Fruit fly (Drosophila melanogaster) whole organism, prepupa: Measurements from ENCODE around the gene yip7.

Experiments
- Blimp-1 ChIP-seq: fragments of 200-800 bp; sonication (Bioruptor generic); optimal IDR thresholded peaks from 3 replicates; lab custom pipeline; 2017; ENCODE audit warnings: missing biosample characterization, missing genetic modification characterization, mild to moderate bottlenecking, moderate library complexity, missing genetic modification reagents
- CG10631 ChIP-seq: fragments of 200-800 bp; sonication (Bioruptor generic); optimal IDR thresholded peaks from 2 replicates; lab custom pipeline; 2016; ENCODE audit warnings: missing biosample characterization, missing genetic modification characterization
- CG10669 ChIP-seq: fragments of 200-800 bp; sonication (Bioruptor generic); optimal IDR thresholded peaks from 3 replicates; lab custom pipeline; 2018; ENCODE audit warnings: missing biosample characterization, mild to moderate bottlenecking, missing genetic modification characterization, moderate library complexity
- CG11294 ChIP-seq: fragments of 200-800 bp; sonication (Bioruptor generic); IDR thresholded peaks from 2 replicates; pipeline ENCODE4 v1.3.6; 2022; ENCODE audit warnings: missing biosample characterization, missing genetic modification characterization
- CG11902 ChIP-seq: fragments of 200-800 bp; sonication (Bioruptor generic); optimal IDR thresholded peaks from 3 replicates; lab custom pipeline; 2016; ENCODE audit warnings: missing biosample characterization, missing genetic modification characterization
- CG15336 ChIP-seq: fragments of 200-800 bp; sonication (Bioruptor generic); IDR thresholded peaks from 2 replicates; pipeline ENCODE4 v1.3.6; 2022; ENCODE audit warnings: missing biosample characterization, missing genetic modification characterization
- CG3032 ChIP-seq: fragments of 200-800 bp; optimal IDR thresholded peaks from 2 replicates; lab custom pipeline; 2019; ENCODE audit warnings: missing biosample characterization, mild to moderate bottlenecking, missing genetic modification characterization, moderate library complexity
- CG31627 ChIP-seq: fragments of 200-800 bp; sonication (Bioruptor generic); optimal IDR thresholded peaks from 3 replicates; lab custom pipeline; 2016; ENCODE audit warnings: missing biosample characterization, missing genetic modification characterization
- CG32006 ChIP-seq: fragments of 200-800 bp; sonication (Bioruptor generic); optimal IDR thresholded peaks from 3 replicates; lab custom pipeline; 2017; ENCODE audit warnings: missing biosample characterization, mild to moderate bottlenecking, missing genetic modification characterization
- CG34406 ChIP-seq: fragments of 200-800 bp; sonication (Bioruptor generic); optimal IDR thresholded peaks from 3 replicates; lab custom pipeline; 2016; ENCODE audit warnings: missing biosample characterization, missing genetic modification characterization
- CG3919 ChIP-seq: fragments of 200-800 bp; sonication (Bioruptor generic); optimal IDR thresholded peaks from 3 replicates; lab custom pipeline; 2016; ENCODE audit warnings: missing biosample characterization, missing genetic modification characterization
- CG6163 ChIP-seq: fragments of 200-800 bp; sonication (Bioruptor generic); IDR thresholded peaks from 3 replicates; pipeline ENCODE4 v1.3.6; 2022; ENCODE audit warnings: missing biosample characterization, missing genetic modification characterization
- CG6276 ChIP-seq: fragments of 200-800 bp; sonication (Bioruptor generic); optimal IDR thresholded peaks from 2 replicates; lab custom pipeline; 2017; ENCODE audit warnings: missing biosample characterization, mild to moderate bottlenecking, missing genetic modification characterization
- CG6792 ChIP-seq: fragments of 200-800 bp; sonication (Bioruptor generic); optimal IDR thresholded peaks from 3 replicates; lab custom pipeline; 2016; ENCODE audit warnings: missing biosample characterization, missing genetic modification characterization
- CG6808 ChIP-seq: fragments of 200-800 bp; sonication (Bioruptor generic); optimal IDR thresholded peaks from 3 replicates; lab custom pipeline; 2017; ENCODE audit warnings: missing biosample characterization, missing genetic modification characterization, mild to moderate bottlenecking, moderate library complexity, missing genetic modification reagents
- CG6854 ChIP-seq: fragments of 200-800 bp; sonication (Bioruptor generic); optimal IDR thresholded peaks from 2 replicates; lab custom pipeline; 2017; ENCODE audit warnings: missing biosample characterization, mild to moderate bottlenecking, missing genetic modification characterization
- CG8119 ChIP-seq: fragments of 200-800 bp; sonication (Bioruptor generic); IDR thresholded peaks from 3 replicates; pipeline ENCODE4 v1.3.6; 2022; ENCODE audit warnings: missing biosample characterization, missing genetic modification characterization
- CG8319 ChIP-seq: fragments of 200-800 bp; sonication (Bioruptor generic); optimal IDR thresholded peaks from 3 replicates; lab custom pipeline; 2016; ENCODE audit warnings: missing biosample characterization, missing genetic modification characterization
- CG8632 ChIP-seq: fragments of 200-800 bp; sonication (Bioruptor generic); optimal IDR thresholded peaks from 3 replicates; lab custom pipeline; 2016; ENCODE audit warnings: missing biosample characterization, missing genetic modification characterization
- Eip75B ChIP-seq: fragments of 200-800 bp; sonication (Bioruptor generic); optimal IDR thresholded peaks from 3 replicates; lab custom pipeline; 2016; ENCODE audit warnings: missing biosample characterization, missing genetic modification characterization
- Eip78C ChIP-seq: fragments of 200-800 bp; sonication (Bioruptor generic); peaks from one replicate; lab custom pipeline; 2016; ENCODE audit warnings: missing biosample characterization, missing genetic modification characterization
- Eip93F ChIP-seq: fragments of 200-800 bp; sonication (Bioruptor generic); optimal IDR thresholded peaks from 2 replicates; lab custom pipeline; 2016; ENCODE audit warnings: missing biosample characterization, mild to moderate bottlenecking, missing genetic modification characterization
- Ets21C ChIP-seq: fragments of 200-800 bp; sonication (Bioruptor generic); optimal IDR thresholded peaks from 3 replicates; lab custom pipeline; 2016; ENCODE audit warnings: missing biosample characterization, missing genetic modification characterization
- Ets96B ChIP-seq: fragments of 200-800 bp; optimal IDR thresholded peaks from 2 replicates; lab custom pipeline; 2019; ENCODE audit warnings: missing biosample characterization, mild to moderate bottlenecking, missing genetic modification characterization, moderate library complexity
- Hr38 ChIP-seq: sonication (Bioruptor generic); optimal IDR thresholded peaks from 2 replicates; lab custom pipeline; 2016; ENCODE audit warnings: missing biosample characterization, missing genetic modification characterization
- Hr39 ChIP-seq: fragments of 200-800 bp; sonication (Bioruptor generic); optimal IDR thresholded peaks from 2 replicates; lab custom pipeline; 2016; ENCODE audit warnings: missing biosample characterization, missing genetic modification characterization
- Hr4 ChIP-seq: fragments of 200-800 bp; sonication (Bioruptor generic); optimal IDR thresholded peaks from 3 replicates; lab custom pipeline; 2016; ENCODE audit warnings: missing biosample characterization, missing genetic modification characterization
- Lpt ChIP-seq: fragments of 200-800 bp; sonication (Bioruptor generic); optimal IDR thresholded peaks from 3 replicates; lab custom pipeline; 2016; ENCODE audit warnings: missing biosample characterization, missing genetic modification characterization
- Met ChIP-seq: fragments of 200-800 bp; sonication (Bioruptor generic); optimal IDR thresholded peaks from 3 replicates; lab custom pipeline; 2016; ENCODE audit warnings: missing biosample characterization, missing genetic modification characterization
- OdsH ChIP-seq: fragments of 200-800 bp; sonication (Bioruptor generic); optimal IDR thresholded peaks from 3 replicates; lab custom pipeline; 2016; ENCODE audit warnings: missing biosample characterization, missing genetic modification characterization
- Smox ChIP-seq: fragments of 200-800 bp; sonication (Bioruptor generic); optimal IDR thresholded peaks from 3 replicates; lab custom pipeline; 2016; ENCODE audit warnings: missing biosample characterization, missing genetic modification characterization
- Sox15 ChIP-seq: fragments of 200-800 bp; sonication (Bioruptor generic); optimal IDR thresholded peaks from 3 replicates; lab custom pipeline; 2016; ENCODE audit warnings: missing biosample characterization, missing genetic modification characterization
- achi ChIP-seq: fragments of 200-800 bp; sonication (Bioruptor generic); optimal IDR thresholded peaks from 3 replicates; lab custom pipeline; 2016; ENCODE audit warnings: missing biosample characterization, missing genetic modification characterization
- acj6 ChIP-seq: fragments of 200-800 bp; sonication (Bioruptor generic); optimal IDR thresholded peaks from 3 replicates; lab custom pipeline; 2016; ENCODE audit warnings: missing biosample characterization, missing genetic modification characterization
- cyc ChIP-seq: fragments of 200-800 bp; sonication (Bioruptor generic); optimal IDR thresholded peaks from 3 replicates; lab custom pipeline; 2016; ENCODE audit warnings: missing biosample characterization, missing genetic modification characterization
- dac ChIP-seq: fragments of 200-800 bp; sonication (Bioruptor generic); optimal IDR thresholded peaks from 2 replicates; lab custom pipeline; 2017; ENCODE audit warnings: missing biosample characterization, mild to moderate bottlenecking, missing genetic modification characterization
- dsx ChIP-seq: fragments of 200-800 bp; optimal IDR thresholded peaks from 3 replicates; lab custom pipeline; 2019; ENCODE audit warnings: missing biosample characterization, mild to moderate bottlenecking, missing genetic modification characterization, moderate library complexity; ENCODE audit not compliant: poor library complexity, severe bottlenecking
- eg ChIP-seq: fragments of 200-800 bp; sonication (Bioruptor generic); IDR thresholded peaks from 3 replicates; pipeline ENCODE4 v1.3.6; 2022; ENCODE audit warnings: missing biosample characterization, missing genetic modification characterization
- esn ChIP-seq: fragments of 200-800 bp; sonication (Bioruptor generic); optimal IDR thresholded peaks from 2 replicates; lab custom pipeline; 2016; ENCODE audit warnings: missing biosample characterization, mild to moderate bottlenecking, missing genetic modification characterization, moderate library complexity
- fd59A ChIP-seq: fragments of 200-800 bp; sonication (Bioruptor generic); optimal IDR thresholded peaks from 2 replicates; lab custom pipeline; 2017; ENCODE audit warnings: missing biosample characterization, mild to moderate bottlenecking, missing genetic modification characterization, missing genetic modification reagents
- fd85E ChIP-seq: fragments of 200-800 bp; sonication (Bioruptor generic); optimal IDR thresholded peaks from 3 replicates; lab custom pipeline; 2016; ENCODE audit warnings: missing biosample characterization, missing genetic modification characterization
- lz ChIP-seq: fragments of 200-800 bp; sonication (Bioruptor generic); optimal IDR thresholded peaks from 3 replicates; lab custom pipeline; 2016; ENCODE audit warnings: missing biosample characterization, missing genetic modification characterization
- net ChIP-seq: fragments of 200-800 bp; sonication (Bioruptor generic); optimal IDR thresholded peaks from 3 replicates; lab custom pipeline; 2016; ENCODE audit warnings: missing biosample characterization, missing genetic modification characterization
- pdm3 ChIP-seq: fragments of 200-800 bp; sonication (Bioruptor generic); optimal IDR thresholded peaks from 3 replicates; lab custom pipeline; 2016; ENCODE audit warnings: missing biosample characterization, missing genetic modification characterization
- salr ChIP-seq, 2 experiments: fragments of 200-800 bp; sonication (Bioruptor generic); optimal IDR thresholded peaks; 3 replicates each; lab custom pipeline; 2016 to 2018; ENCODE audit warnings: missing biosample characterization in 2 of 2, missing genetic modification characterization in 2 of 2, mild to moderate bottlenecking in 1 of 2
- svp ChIP-seq: fragments of 200-800 bp; sonication (Bioruptor generic); peaks from one replicate; lab custom pipeline; 2016; ENCODE audit warnings: missing biosample characterization, missing genetic modification characterization
- topi ChIP-seq: fragments of 200-800 bp; sonication (Bioruptor generic); optimal IDR thresholded peaks from 3 replicates; lab custom pipeline; 2016; ENCODE audit warnings: missing biosample characterization, missing genetic modification characterization
- vri ChIP-seq: fragments of 200-800 bp; sonication (Bioruptor generic); optimal IDR thresholded peaks from 3 replicates; lab custom pipeline; 2016; ENCODE audit warnings: missing biosample characterization, mild to moderate bottlenecking, missing genetic modification characterization

The yip7 gene

dm6 chr3L:6070119-6070518 is 35.1 kb downstream of the yip7 start:
- no peak for TF ChIP-seq CG11294 (GFP tag; lab: Robert Waterston, UW)
- no peak for TF ChIP-seq CG31627 (GFP tag; lab: Kevin White, UChicago)
- TF ChIP-seq fd85E (GFP tag; lab: Kevin White, UChicago): no peak
- TF ChIP-seq vri (GFP tag; lab: Kevin White, UChicago): no peak
- no peak for TF ChIP-seq Hr38 (GFP tag; lab: Kevin White, UChicago)

- TF ChIP-seq CG8319 (peak; percentile 43), OdsH (peak; percentile 59), CG3919 (GFP tag; lab: Kevin White, UChicago) (peak; percentile 58), CG6808 (no peak), CG3032 (tag; lab: Kevin White, UChicago) (no peak), Eip75B (GFP tag; lab: Kevin White, UChicago) (peak; percentile 17), lz (GFP tag; lab: Kevin White, UChicago) (peak; percentile 68), Sox15 (GFP tag; lab: Kevin White, UChicago) (peak; percentile 41), eg (peak; percentile 50; the same call in 2 of the 3 replicates), CG11902 (GFP tag; lab: Kevin White, UChicago) (peak; percentile 66), CG11294 (GFP tag; lab: Robert Waterston, UW) (no peak), topi (peak; percentile 49), net (GFP tag; lab: Kevin White, UChicago) (peak; percentile 5), CG6854 (GFP tag; lab: Kevin White, UChicago) (peak; percentile 21), dsx (GFP tag; lab: Kevin White, UChicago) (no peak), Hr4 (GFP tag; lab: Kevin White, UChicago) (no peak), Eip78C (GFP tag; lab: Kevin White, UChicago) (peak; percentile 68), acj6 (GFP tag; lab: Kevin White, UChicago) (peak; percentile 40), CG34406 (peak; percentile 25), CG6163 (GFP tag; lab: Robert Waterston, UW) (peak; percentile 70), pdm3 (GFP tag; lab: Kevin White, UChicago) (no peak), Hr38 (GFP tag; lab: Kevin White, UChicago) (no peak), CG8119 (no peak), dac (GFP tag; lab: Kevin White, UChicago) (no peak), CG8632 (GFP tag; lab: Kevin White, UChicago) (no peak), CG10631 (GFP tag; lab: Kevin White, UChicago) (peak; percentile 6), svp (GFP tag; lab: Kevin White, UChicago) (no peak), CG31627 (GFP tag; lab: Kevin White, UChicago) (peak; percentile 55), Smox (GFP tag; lab: Kevin White, UChicago) (no peak), esn (GFP tag; lab: Kevin White, UChicago) (peak; percentile 53), Eip93F (GFP tag; lab: Kevin White, UChicago) (no peak), Hr39 (peak; percentile 65), Ets96B (tag; lab: Kevin White, UChicago) (no peak), vri (GFP tag; lab: Kevin White, UChicago) (peak; percentile 5), cyc (GFP tag; lab: Kevin White, UChicago) (peak; percentile 73), Blimp-1 (GFP tag; lab: Kevin White, UChicago) (peak; percentile 31), achi (GFP tag; lab: Kevin White, UChicago) (peak; percentile 25), Lpt (GFP tag; lab: Kevin White, UChicago) (no peak), CG10669 (peak; percentile 42), Ets21C (GFP tag; lab: Kevin White, UChicago) (no peak), CG32006 (GFP tag; lab: Kevin White, UChicago) (no peak), CG6792 (GFP tag; lab: Kevin White, UChicago) (no peak), CG15336 (GFP tag; lab: Robert Waterston, UW) (no peak), Met (GFP tag; lab: Kevin White, UChicago) (peak; percentile 44), fd59A (GFP tag; lab: Kevin White, UChicago) (no peak), salr (GFP tag; optimal IDR thresholded peaks at IDR 0.05; lab: Kevin White, UChicago) (peak in 1 of 2 experiments; percentile 54), fd85E (GFP tag; lab: Kevin White, UChicago) (no peak), CG6276 (GFP tag; lab: Kevin White, UChicago) (no peak)
Measured at dm6 chr3L:6071454-6072189, 36.6 kb downstream of the yip7 start, which contains the start of gene CG6602. Gene CG6602 (plus strand): TSS chr3L:6072139.
